Worm (Caenorhabditis elegans): ENCODE data around the gene K09C6.10.
"Not testable (repeated sequence)": the region's sequence is repeated elsewhere in the genome, so short reads cannot be mapped to it uniquely, and the experiment has no call there.

The K09C6.10 gene

ce11 chrV:833368-833767, 5.9 kb upstream of the K09C6.10 start, which contains the start of gene F41H8.1:
Gene F41H8.1, plus strand, starts transcription at chrV:833668.
- no peak for TF ChIP-seq pros-1 (tag; optimal IDR thresholded peaks at IDR 0.05)
- TF ChIP-seq pha-2 (tag; optimal IDR thresholded peaks at IDR 0.05): no peak
- TF ChIP-seq ceh-22 (tag; optimal IDR thresholded peaks at IDR 0.05): no peak
- TF ChIP-seq ets-4 (tag; optimal IDR thresholded peaks at IDR 0.05): no peak
- TF ChIP-seq elt-4 (tag; optimal IDR thresholded peaks at IDR 0.05): no peak
- no peak for TF ChIP-seq fax-1 (tag; optimal IDR thresholded peaks at IDR 0.05)
- no peak for TF ChIP-seq ceh-48 (tag; optimal IDR thresholded peaks at IDR 0.05)
- TF ChIP-seq ztf-16 (tag; optimal IDR thresholded peaks at IDR 0.05): no peak
- no peak for TF ChIP-seq ref-2 (tag; optimal IDR thresholded peaks at IDR 0.05)

DNA sequence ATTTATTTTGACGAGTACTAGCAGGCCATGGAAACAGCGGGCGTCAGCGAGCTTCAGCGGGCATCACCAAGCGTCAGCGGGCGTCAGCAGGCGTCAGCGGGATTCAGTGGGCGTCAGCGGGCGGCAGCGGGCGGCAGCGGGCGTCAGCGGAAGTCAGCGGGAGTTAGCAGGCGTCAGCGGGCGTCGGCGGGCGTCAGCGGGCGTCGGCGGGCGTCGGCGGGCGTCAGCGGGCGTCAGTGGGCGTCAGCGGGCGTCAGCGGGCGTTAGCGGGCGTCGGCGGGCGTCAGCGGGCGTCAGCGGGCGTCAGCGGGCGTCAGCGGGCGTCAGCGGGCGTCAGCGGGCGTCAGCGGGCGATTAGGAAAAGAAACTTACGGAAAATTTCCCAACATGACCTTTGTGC, 3.4 kb downstream of the K09C6.10 start:
- TF ChIP-seq ceh-18 (tag; optimal IDR thresholded peaks at IDR 0.05): no peak
- no peak for TF ChIP-seq ref-2 (tag; optimal IDR thresholded peaks at IDR 0.05)

- TF ChIP-seq hlh-30 (tag; optimal IDR thresholded peaks at IDR 0.05; ENCODE audit: insufficient read depth); pat-9 (tag; optimal IDR thresholded peaks at IDR 0.05); ama-1 (optimal IDR thresholded peaks at IDR 0.05): not testable (repeated sequence)
Measured at ce11 chrV:843118-843517, 3.9 kb downstream of the K09C6.10 start, which contains the start of gene K09C6.8. Gene K09C6.8, minus strand, starts transcription at chrV:843218.

DNA sequence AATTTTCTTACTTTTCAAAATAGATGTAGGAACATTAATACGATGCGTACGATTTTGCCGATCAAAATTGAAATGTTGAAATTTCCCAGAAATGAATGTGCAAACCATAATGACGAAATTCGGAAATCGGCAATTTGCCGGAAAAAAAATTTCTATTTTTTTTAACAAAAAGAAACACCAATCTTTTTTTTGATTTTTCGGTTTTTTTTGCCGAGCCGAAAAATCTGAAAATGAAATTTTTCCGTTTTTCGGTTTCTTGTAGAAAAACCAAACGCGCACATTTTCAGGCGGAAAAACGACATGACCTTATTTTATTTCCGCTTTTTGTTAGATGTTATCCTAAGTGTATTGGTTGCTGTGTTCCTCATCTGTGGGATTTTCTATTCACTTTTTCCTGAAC, 8.3 kb downstream of the K09C6.10 start, which contains the start of gene srbc-13:
Gene srbc-13, plus strand, starts transcription at position 301 of the 400 bp plus-strand sequence.
- TF ChIP-seq hlh-30 (tag; optimal IDR thresholded peaks at IDR 0.05; ENCODE audit: insufficient read depth): no peak

- no peak for TF ChIP-seq fkh-6 (tag; optimal IDR thresholded peaks at IDR 0.05)
- TF ChIP-seq nhr-11 (tag; optimal IDR thresholded peaks at IDR 0.05): no peak
- no peak for TF ChIP-seq hlh-30 (tag; optimal IDR thresholded peaks at IDR 0.05; ENCODE audit: insufficient read depth)
- no peak for TF ChIP-seq F13H6.1 (tag; optimal IDR thresholded peaks at IDR 0.05)
- no peak for TF ChIP-seq C38D4.7 (GFP tag; optimal IDR thresholded peaks at IDR 0.05)
- no peak for TF ChIP-seq gmeb-2 (tag; optimal IDR thresholded peaks at IDR 0.05)
- no peak for TF ChIP-seq eyg-1 (tag; optimal IDR thresholded peaks at IDR 0.05)
- TF ChIP-seq sdc-2 (tag; optimal IDR thresholded peaks at IDR 0.05): no peak
- TF ChIP-seq ceh-45 (GFP tag; IDR thresholded peaks at IDR 0.05): no peak
Measured at ce11 chrV:849042-849441, 9.8 kb downstream of the K09C6.10 start.

DNA sequence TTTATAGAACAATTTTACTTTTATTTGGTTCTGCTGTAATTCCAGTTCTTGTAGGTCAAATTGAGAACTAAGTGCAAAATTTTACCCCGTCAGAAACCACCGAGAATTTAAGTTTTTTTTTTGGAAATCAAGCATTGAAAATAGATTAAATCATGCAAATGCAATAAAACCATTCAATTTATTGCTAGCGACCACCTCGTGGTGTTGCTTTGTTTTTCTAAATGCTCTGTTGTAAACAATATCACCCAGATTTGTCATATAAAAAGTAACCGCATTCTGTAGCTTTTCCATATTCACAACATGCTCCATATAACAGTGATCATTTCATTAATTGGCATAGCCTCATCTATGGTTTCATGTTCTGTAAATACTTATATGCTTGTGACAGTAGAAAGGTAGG, 10.3 kb downstream of the K09C6.10 start, which contains the start of gene srbc-12:
Gene srbc-12, plus strand, starts transcription at position 301 of the 400 bp plus-strand sequence.
- TF ChIP-seq nhr-232 (tag; optimal IDR thresholded peaks at IDR 0.05) (no peak), ceh-14 (tag; optimal IDR thresholded peaks at IDR 0.05) (no peak), odd-2 (tag; optimal IDR thresholded peaks at IDR 0.05) (no peak), pag-3 (tag; optimal IDR thresholded peaks at IDR 0.05; ENCODE audit: borderline replicate concordance) (no peak)

DNA sequence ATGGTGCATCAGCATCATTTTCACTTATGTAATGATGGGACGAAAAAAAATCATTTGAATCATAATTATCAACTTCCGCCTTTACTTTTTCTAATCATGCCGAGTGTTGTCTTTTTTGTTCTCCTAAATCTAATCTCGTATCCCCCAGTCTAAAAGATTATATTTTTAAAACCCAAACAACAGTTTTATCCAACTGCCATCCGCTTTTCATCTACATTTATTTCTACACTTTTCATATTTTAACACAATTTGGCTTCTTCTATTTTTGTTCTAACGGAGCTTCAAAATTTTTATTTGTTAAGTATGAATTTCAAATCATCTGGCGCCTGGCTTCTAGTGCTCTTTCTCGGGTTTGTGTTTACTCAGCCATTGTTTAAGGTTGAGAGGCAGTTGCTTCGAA, 13.0 kb downstream of the K09C6.10 start, which contains the start of gene K09C6.3:
Gene K09C6.3, plus strand, starts transcription at position 301 of the 400 bp plus-strand sequence.
- TF ChIP-seq unc-3 (GFP tag; conservative IDR thresholded peaks at IDR 0.05) (no peak), unc-3 (tag; optimal IDR thresholded peaks at IDR 0.05) (no peak), eyg-1 (tag; optimal IDR thresholded peaks at IDR 0.05) (no peak), K02D7.2 (tag; optimal IDR thresholded peaks at IDR 0.05) (no peak), unc-86 (tag; optimal IDR thresholded peaks at IDR 0.05) (no peak), pros-1 (tag; optimal IDR thresholded peaks at IDR 0.05) (no peak), odd-2 (tag; optimal IDR thresholded peaks at IDR 0.05) (no peak), sox-4 (tag; optimal IDR thresholded peaks at IDR 0.05) (no peak), sox-2 (GFP tag; IDR thresholded peaks at IDR 0.05) (no peak), nhr-232 (tag; optimal IDR thresholded peaks at IDR 0.05) (no peak)

All from whole organism, late embryonic.